Fruit fly (Drosophila melanogaster) S2 (cell line): ENCODE results near the gene CG10345.

Experiments
- CG8478 ChIP-seq: fragments of >200 bp; optimal IDR thresholded peaks from 2 replicates; lab custom pipeline; 2018
- CTCF ChIP-seq, 2 experiments: fragments of >200 bp; optimal IDR thresholded peaks; 2 replicates each; lab custom pipeline; 2018

- TF ChIP-seq CG8478 (lab: Kevin White, UChicago) (no peak), CTCF (optimal IDR thresholded peaks at IDR 0.05; lab: Kevin White, UChicago) (peak; percentile 92 to 93)
Measured at dm6 chr3R:16573483-16574145, 31.0 kb downstream of the CG10345 start, which contains the start of gene CG14903.
